Fruit fly (Drosophila melanogaster) S2 (cell line): ENCODE results near the gene Tpc1.

ENCODE experiments used
- CG8478 ChIP-seq: fragments of >200 bp; optimal IDR thresholded peaks from 2 replicates; lab custom pipeline; 2018
- CTCF ChIP-seq, 2 experiments: fragments of >200 bp; optimal IDR thresholded peaks; 2 replicates each; lab custom pipeline; 2018

- TF ChIP-seq CG8478 (lab: Kevin White, UChicago), result no peak
- no peak for TF ChIP-seq CTCF (optimal IDR thresholded peaks at IDR 0.05; lab: Kevin White, UChicago)
Measured at dm6 chr3R:10870561-10870960, 11.4 kb downstream of the Tpc1 start.
